Fruit fly (Drosophila melanogaster) Kc167 (cell line): ENCODE data around the gene CG9782.

Source experiments
- psq ChIP-seq: fragments of >200 bp; optimal IDR thresholded peaks from 2 replicates; lab custom pipeline; 2017; ENCODE audit warnings: missing external identifiers
- ttk ChIP-seq: sonication (Bioruptor generic); optimal IDR thresholded peaks from 2 replicates; lab custom pipeline; 2017; ENCODE audit warnings: missing external identifiers

dm6 chrX:16579978-16580377, 41.4 kb downstream of the CG9782 start:
- TF ChIP-seq psq (lab: Kevin White, UChicago) (no peak), ttk (lab: Kevin White, UChicago) (no peak)
